Worm (Caenorhabditis elegans): ENCODE results near the gene ctsa-4.1.

DNA sequence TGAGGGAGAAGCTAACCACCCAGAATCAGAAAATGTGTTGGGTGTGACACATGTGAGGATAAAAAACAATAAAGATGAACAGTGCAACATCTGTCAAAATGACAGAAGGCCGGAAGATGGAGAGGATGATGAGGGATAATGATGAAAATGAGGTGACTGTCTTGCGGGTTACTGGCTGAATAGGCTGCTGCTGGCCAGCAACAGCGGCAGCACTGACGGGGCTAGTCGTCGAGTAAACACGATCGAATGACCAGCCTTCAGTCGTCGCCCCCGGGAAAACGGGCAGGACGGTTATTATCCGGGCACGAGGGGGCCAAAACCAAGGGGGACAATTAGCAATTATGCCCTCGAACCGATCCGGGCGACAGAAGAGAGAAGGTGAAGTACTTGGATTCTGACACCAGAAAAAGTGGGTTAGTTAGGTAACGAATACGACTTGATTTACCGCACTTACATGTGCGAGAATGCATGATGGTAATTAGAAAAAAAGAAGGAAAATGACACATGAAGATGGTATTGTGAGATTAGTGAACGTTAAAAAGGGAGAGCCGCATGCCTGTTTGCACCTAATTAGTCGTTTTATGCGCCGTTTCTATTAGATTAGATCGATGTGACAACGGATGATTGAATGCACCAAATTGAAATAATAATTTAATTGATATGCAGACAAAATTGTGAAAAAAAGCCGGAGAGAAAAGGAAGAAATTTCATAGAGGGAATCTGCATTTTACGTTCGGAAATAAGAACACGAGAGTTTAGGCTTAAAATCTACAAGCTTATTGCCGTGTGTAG, 45.1 kb downstream of the ctsa-4.1 start:
- TF ChIP-seq nhr-11 (tag; optimal IDR thresholded peaks at IDR 0.05) (no peak), ztf-11 (tag; optimal IDR thresholded peaks at IDR 0.05) (no peak), mdl-1 (tag; optimal IDR thresholded peaks at IDR 0.05) (no peak), elt-3 (tag; optimal IDR thresholded peaks at IDR 0.05) (no peak), lin-15B (tag; optimal IDR thresholded peaks at IDR 0.05) (no peak), nhr-77 (tag; optimal IDR thresholded peaks at IDR 0.05) (no peak), mep-1 (tag; optimal IDR thresholded peaks at IDR 0.05) (no peak)
